Fruit fly (Drosophila melanogaster) whole organism, prepupa: ENCODE data around the gene Mi-2.
A peak's percentile ranks its signal among the peaks of the same experiment; 100 is the strongest.

Source experiments
- Blimp-1 ChIP-seq: fragments of 200-800 bp; sonication (Bioruptor generic); optimal IDR thresholded peaks from 3 replicates; lab custom pipeline; 2017; ENCODE audit warnings: missing biosample characterization, missing genetic modification characterization, mild to moderate bottlenecking, moderate library complexity, missing genetic modification reagents
- CG11762 ChIP-seq: fragments of 200-800 bp; sonication (Bioruptor generic); optimal IDR thresholded peaks from 3 replicates; lab custom pipeline; 2016; ENCODE audit warnings: missing biosample characterization, missing genetic modification characterization; ENCODE audit not compliant: insufficient read depth
- CG11902 ChIP-seq: fragments of 200-800 bp; sonication (Bioruptor generic); optimal IDR thresholded peaks from 3 replicates; lab custom pipeline; 2016; ENCODE audit warnings: missing biosample characterization, missing genetic modification characterization
- CG15336 ChIP-seq: fragments of 200-800 bp; sonication (Bioruptor generic); IDR thresholded peaks from 2 replicates; pipeline ENCODE4 v1.3.6; 2022; ENCODE audit warnings: missing biosample characterization, missing genetic modification characterization
- CG16779 ChIP-seq: fragments of 200-800 bp; sonication (Bioruptor generic); optimal IDR thresholded peaks from 3 replicates; lab custom pipeline; 2017; ENCODE audit warnings: missing biosample characterization, mild to moderate bottlenecking, missing genetic modification characterization
- CG3032 ChIP-seq: fragments of 200-800 bp; optimal IDR thresholded peaks from 2 replicates; lab custom pipeline; 2019; ENCODE audit warnings: missing biosample characterization, mild to moderate bottlenecking, missing genetic modification characterization, moderate library complexity
- CG31627 ChIP-seq: fragments of 200-800 bp; sonication (Bioruptor generic); optimal IDR thresholded peaks from 3 replicates; lab custom pipeline; 2016; ENCODE audit warnings: missing biosample characterization, missing genetic modification characterization
- CG32006 ChIP-seq: fragments of 200-800 bp; sonication (Bioruptor generic); optimal IDR thresholded peaks from 3 replicates; lab custom pipeline; 2017; ENCODE audit warnings: missing biosample characterization, mild to moderate bottlenecking, missing genetic modification characterization
- CG34406 ChIP-seq: fragments of 200-800 bp; sonication (Bioruptor generic); optimal IDR thresholded peaks from 3 replicates; lab custom pipeline; 2016; ENCODE audit warnings: missing biosample characterization, missing genetic modification characterization
- CG3919 ChIP-seq: fragments of 200-800 bp; sonication (Bioruptor generic); optimal IDR thresholded peaks from 3 replicates; lab custom pipeline; 2016; ENCODE audit warnings: missing biosample characterization, missing genetic modification characterization
- CG6163 ChIP-seq: fragments of 200-800 bp; sonication (Bioruptor generic); IDR thresholded peaks from 3 replicates; pipeline ENCODE4 v1.3.6; 2022; ENCODE audit warnings: missing biosample characterization, missing genetic modification characterization
- CG6276 ChIP-seq: fragments of 200-800 bp; sonication (Bioruptor generic); optimal IDR thresholded peaks from 2 replicates; lab custom pipeline; 2017; ENCODE audit warnings: missing biosample characterization, mild to moderate bottlenecking, missing genetic modification characterization
- CG6792 ChIP-seq: fragments of 200-800 bp; sonication (Bioruptor generic); optimal IDR thresholded peaks from 3 replicates; lab custom pipeline; 2016; ENCODE audit warnings: missing biosample characterization, missing genetic modification characterization
- CG6854 ChIP-seq: fragments of 200-800 bp; sonication (Bioruptor generic); optimal IDR thresholded peaks from 2 replicates; lab custom pipeline; 2017; ENCODE audit warnings: missing biosample characterization, mild to moderate bottlenecking, missing genetic modification characterization
- CG7368 ChIP-seq: fragments of 200-800 bp; sonication (Bioruptor generic); optimal IDR thresholded peaks from 3 replicates; lab custom pipeline; 2016; ENCODE audit warnings: missing biosample characterization, missing genetic modification characterization
- CG8119 ChIP-seq: fragments of 200-800 bp; sonication (Bioruptor generic); IDR thresholded peaks from 3 replicates; pipeline ENCODE4 v1.3.6; 2022; ENCODE audit warnings: missing biosample characterization, missing genetic modification characterization
- CG8319 ChIP-seq: fragments of 200-800 bp; sonication (Bioruptor generic); optimal IDR thresholded peaks from 3 replicates; lab custom pipeline; 2016; ENCODE audit warnings: missing biosample characterization, missing genetic modification characterization
- CG9139 ChIP-seq: fragments of 200-800 bp; sonication (Bioruptor generic); optimal IDR thresholded peaks from 3 replicates; lab custom pipeline; 2017; ENCODE audit warnings: missing biosample characterization, mild to moderate bottlenecking, missing genetic modification characterization
- Eip78C ChIP-seq: fragments of 200-800 bp; sonication (Bioruptor generic); peaks from one replicate; lab custom pipeline; 2016; ENCODE audit warnings: missing biosample characterization, missing genetic modification characterization
- Eip93F ChIP-seq: fragments of 200-800 bp; sonication (Bioruptor generic); optimal IDR thresholded peaks from 2 replicates; lab custom pipeline; 2016; ENCODE audit warnings: missing biosample characterization, mild to moderate bottlenecking, missing genetic modification characterization
- Ets21C ChIP-seq: fragments of 200-800 bp; sonication (Bioruptor generic); optimal IDR thresholded peaks from 3 replicates; lab custom pipeline; 2016; ENCODE audit warnings: missing biosample characterization, missing genetic modification characterization
- Gug ChIP-seq: fragments of 200-800 bp; sonication (Bioruptor generic); IDR thresholded peaks from 2 replicates; pipeline ENCODE4 v1.3.6; 2022; ENCODE audit warnings: missing biosample characterization, missing genetic modification characterization
- Hr38 ChIP-seq: sonication (Bioruptor generic); optimal IDR thresholded peaks from 2 replicates; lab custom pipeline; 2016; ENCODE audit warnings: missing biosample characterization, missing genetic modification characterization
- Hr39 ChIP-seq: fragments of 200-800 bp; sonication (Bioruptor generic); optimal IDR thresholded peaks from 2 replicates; lab custom pipeline; 2016; ENCODE audit warnings: missing biosample characterization, missing genetic modification characterization
- Lpt ChIP-seq: fragments of 200-800 bp; sonication (Bioruptor generic); optimal IDR thresholded peaks from 3 replicates; lab custom pipeline; 2016; ENCODE audit warnings: missing biosample characterization, missing genetic modification characterization
- OdsH ChIP-seq: fragments of 200-800 bp; sonication (Bioruptor generic); optimal IDR thresholded peaks from 3 replicates; lab custom pipeline; 2016; ENCODE audit warnings: missing biosample characterization, missing genetic modification characterization
- Sox102F ChIP-seq: fragments of 200-800 bp; sonication (Bioruptor generic); optimal IDR thresholded peaks from 2 replicates; lab custom pipeline; 2016; ENCODE audit warnings: missing biosample characterization, mild to moderate bottlenecking, missing genetic modification characterization
- Sox15 ChIP-seq: fragments of 200-800 bp; sonication (Bioruptor generic); optimal IDR thresholded peaks from 3 replicates; lab custom pipeline; 2016; ENCODE audit warnings: missing biosample characterization, missing genetic modification characterization
- achi ChIP-seq: fragments of 200-800 bp; sonication (Bioruptor generic); optimal IDR thresholded peaks from 3 replicates; lab custom pipeline; 2016; ENCODE audit warnings: missing biosample characterization, missing genetic modification characterization
- cyc ChIP-seq: fragments of 200-800 bp; sonication (Bioruptor generic); optimal IDR thresholded peaks from 3 replicates; lab custom pipeline; 2016; ENCODE audit warnings: missing biosample characterization, missing genetic modification characterization
- dac ChIP-seq: fragments of 200-800 bp; sonication (Bioruptor generic); optimal IDR thresholded peaks from 2 replicates; lab custom pipeline; 2017; ENCODE audit warnings: missing biosample characterization, mild to moderate bottlenecking, missing genetic modification characterization
- dsx ChIP-seq: fragments of 200-800 bp; optimal IDR thresholded peaks from 3 replicates; lab custom pipeline; 2019; ENCODE audit warnings: missing biosample characterization, mild to moderate bottlenecking, missing genetic modification characterization, moderate library complexity; ENCODE audit not compliant: poor library complexity, severe bottlenecking
- eg ChIP-seq: fragments of 200-800 bp; sonication (Bioruptor generic); IDR thresholded peaks from 3 replicates; pipeline ENCODE4 v1.3.6; 2022; ENCODE audit warnings: missing biosample characterization, missing genetic modification characterization
- esn ChIP-seq: fragments of 200-800 bp; sonication (Bioruptor generic); optimal IDR thresholded peaks from 2 replicates; lab custom pipeline; 2016; ENCODE audit warnings: missing biosample characterization, mild to moderate bottlenecking, missing genetic modification characterization, moderate library complexity
- fkh ChIP-seq: fragments of 200-800 bp; sonication (Bioruptor generic); optimal IDR thresholded peaks from 3 replicates; lab custom pipeline; 2017; ENCODE audit warnings: missing biosample characterization, mild to moderate bottlenecking, missing genetic modification characterization, moderate library complexity
- lz ChIP-seq: fragments of 200-800 bp; sonication (Bioruptor generic); optimal IDR thresholded peaks from 3 replicates; lab custom pipeline; 2016; ENCODE audit warnings: missing biosample characterization, missing genetic modification characterization
- net ChIP-seq: fragments of 200-800 bp; sonication (Bioruptor generic); optimal IDR thresholded peaks from 3 replicates; lab custom pipeline; 2016; ENCODE audit warnings: missing biosample characterization, missing genetic modification characterization
- salr ChIP-seq, 2 experiments: fragments of 200-800 bp; sonication (Bioruptor generic); optimal IDR thresholded peaks; 3 replicates each; lab custom pipeline; 2016 to 2018; ENCODE audit warnings: missing biosample characterization in 2 of 2, missing genetic modification characterization in 2 of 2, mild to moderate bottlenecking in 1 of 2
- spab ChIP-seq: fragments of 200-800 bp; sonication (Bioruptor generic); optimal IDR thresholded peaks from 2 replicates; lab custom pipeline; 2017; ENCODE audit warnings: missing biosample characterization, mild to moderate bottlenecking, missing genetic modification characterization, missing genetic modification reagents
- ss ChIP-seq, 2 experiments: fragments of 200-800 bp; sonication (Bioruptor generic); optimal IDR thresholded peaks; 2 replicates in 1 of 2; 3 replicates in 1 of 2; lab custom pipeline; 2017 to 2018; ENCODE audit warnings: mild to moderate bottlenecking in 2 of 2, missing biosample characterization in 2 of 2, missing genetic modification characterization in 2 of 2, moderate library complexity in 1 of 2
- svp ChIP-seq: fragments of 200-800 bp; sonication (Bioruptor generic); peaks from one replicate; lab custom pipeline; 2016; ENCODE audit warnings: missing biosample characterization, missing genetic modification characterization
- vri ChIP-seq: fragments of 200-800 bp; sonication (Bioruptor generic); optimal IDR thresholded peaks from 3 replicates; lab custom pipeline; 2016; ENCODE audit warnings: missing biosample characterization, mild to moderate bottlenecking, missing genetic modification characterization

The Mi-2 gene

dm6 chr3L:19905427-19905826 is 4.6 kb downstream of the Mi-2 start (continued):
- peak; percentile 61; the same call in 2 of the 3 replicates for TF ChIP-seq eg (GFP tag; lab: Robert Waterston, UW)
- TF ChIP-seq svp (GFP tag; lab: Kevin White, UChicago), result peak; percentile 64
- peak; percentile 62 for TF ChIP-seq CG8119 (GFP tag; lab: Robert Waterston, UW)
- no peak for TF ChIP-seq CG11902 (GFP tag; lab: Kevin White, UChicago)
- no peak for TF ChIP-seq Ets21C (GFP tag; lab: Kevin White, UChicago)
- peak; percentile 45 for TF ChIP-seq esn (GFP tag; lab: Kevin White, UChicago)
- no peak for TF ChIP-seq Blimp-1 (GFP tag; lab: Kevin White, UChicago)
- no peak for TF ChIP-seq fkh (GFP tag; lab: Kevin White, UChicago)
- TF ChIP-seq CG8319, result no peak
- no peak for TF ChIP-seq vri (GFP tag; lab: Kevin White, UChicago)
- peak; percentile 53 for TF ChIP-seq CG31627
- peak; percentile 66 for TF ChIP-seq OdsH (GFP tag; lab: Kevin White, UChicago)
- no peak for TF ChIP-seq dac
- no peak for TF ChIP-seq Gug
- peak; percentile 17 for TF ChIP-seq CG6792
- peak; percentile 44 for TF ChIP-seq CG3919 (GFP tag; lab: Kevin White, UChicago)
- peak; percentile 19 for TF ChIP-seq CG6276 (GFP tag; lab: Kevin White, UChicago)
- TF ChIP-seq CG32006 (GFP tag; lab: Kevin White, UChicago), result peak; percentile 65
- no peak for TF ChIP-seq CG9139 (GFP tag; lab: Kevin White, UChicago)
- no peak for TF ChIP-seq Eip93F (GFP tag; lab: Kevin White, UChicago)
- TF ChIP-seq CG11762, result no peak
- TF ChIP-seq CG6854 (GFP tag; lab: Kevin White, UChicago), result no peak
- no peak for TF ChIP-seq Hr38 (GFP tag; lab: Kevin White, UChicago)
- TF ChIP-seq CG15336 (GFP tag; lab: Robert Waterston, UW), result peak; percentile 74
- TF ChIP-seq CG34406, result peak; percentile 34
- no peak for TF ChIP-seq Sox15 (GFP tag; lab: Kevin White, UChicago)
- TF ChIP-seq CG6163 (GFP tag; lab: Robert Waterston, UW), result peak; percentile 65
- TF ChIP-seq spab (GFP tag; lab: Kevin White, UChicago), result no peak
- TF ChIP-seq salr (GFP tag; optimal IDR thresholded peaks at IDR 0.05; lab: Kevin White, UChicago), result peak in 1 of 2 experiments; percentile 55
- TF ChIP-seq ss (GFP tag; optimal IDR thresholded peaks at IDR 0.05; lab: Kevin White, UChicago), result no peak
- no peak for TF ChIP-seq CG7368 (GFP tag; lab: Kevin White, UChicago)

dm6 chr3L:19904411-19905135 is 5.4 kb downstream of the Mi-2 start:
- no peak for TF ChIP-seq Hr38 (GFP tag; lab: Kevin White, UChicago)
- TF ChIP-seq ss (GFP tag; optimal IDR thresholded peaks at IDR 0.05; lab: Kevin White, UChicago), result peak; percentile 19 to 29
- no peak for TF ChIP-seq Sox102F (GFP tag; lab: Kevin White, UChicago)
- TF ChIP-seq dsx (GFP tag; lab: Kevin White, UChicago), result peak; percentile 2
- TF ChIP-seq CG9139 (GFP tag; lab: Kevin White, UChicago), result no peak
- no peak for TF ChIP-seq dac
- TF ChIP-seq Sox15 (GFP tag; lab: Kevin White, UChicago), result no peak
- TF ChIP-seq Lpt (GFP tag; lab: Kevin White, UChicago), result no peak
- no peak for TF ChIP-seq Ets21C (GFP tag; lab: Kevin White, UChicago)
- peak; percentile 1 for TF ChIP-seq CG16779 (tag; lab: Kevin White, UChicago)
- peak; percentile 45; the same call in 1 of the 3 replicates for TF ChIP-seq CG8119 (GFP tag; lab: Robert Waterston, UW)
- TF ChIP-seq CG6163 (GFP tag; lab: Robert Waterston, UW), result no peak
- peak; percentile 20 for TF ChIP-seq fkh (GFP tag; lab: Kevin White, UChicago)
- TF ChIP-seq Hr39 (GFP tag; lab: Kevin White, UChicago), result no peak
- no peak for TF ChIP-seq achi (GFP tag; lab: Kevin White, UChicago)
- TF ChIP-seq net (GFP tag; lab: Kevin White, UChicago), result no peak
- TF ChIP-seq lz (GFP tag; lab: Kevin White, UChicago), result no peak
- TF ChIP-seq Eip78C, result peak; percentile 14
- no peak for TF ChIP-seq CG3032
- TF ChIP-seq cyc (GFP tag; lab: Kevin White, UChicago), result no peak
